Worm (Caenorhabditis elegans): ENCODE data around the gene T09A5.4.

Gene T09A5.4

DNA sequence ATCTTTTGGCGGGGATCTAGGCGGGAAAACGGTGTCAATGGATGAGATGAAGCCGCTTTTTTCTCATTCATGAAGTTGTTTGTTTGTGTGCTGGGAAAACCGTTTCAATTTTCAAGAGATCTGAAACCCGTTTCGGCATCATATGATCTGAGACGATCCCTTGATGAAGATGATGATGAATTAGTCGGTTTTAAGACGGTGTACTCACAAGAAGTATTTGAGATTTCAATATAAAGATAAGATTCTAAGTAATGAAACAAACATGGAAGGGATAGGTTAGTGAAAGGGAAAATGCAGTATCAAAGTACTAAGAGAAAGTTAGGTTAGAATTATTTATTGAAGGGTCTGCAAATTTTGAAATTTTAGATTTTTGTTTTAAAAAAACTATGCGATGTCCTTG is 37.8 kb upstream of the T09A5.4 start:
- TF ChIP-seq elt-3 (tag; optimal IDR thresholded peaks at IDR 0.05) (peak in 1 of 6 experiments; percentile 24), pag-3 (tag; optimal IDR thresholded peaks at IDR 0.05; ENCODE audit: borderline replicate concordance, insufficient read depth) (no peak), efl-1 (optimal IDR thresholded peaks at IDR 0.05) (no peak), efl-1 (GFP tag; optimal IDR thresholded peaks at IDR 0.05 in 1 of 2) (peak in 1 of 2 experiments; percentile 91), snpc-4 (tag; optimal IDR thresholded peaks at IDR 0.05) (no peak), snu-23 (GFP tag; optimal IDR thresholded peaks at IDR 0.05) (peak; percentile 28), dpl-1 (GFP tag; optimal IDR thresholded peaks at IDR 0.05) (no peak), blmp-1 (tag; optimal IDR thresholded peaks at IDR 0.05) (peak; percentile 71), nhr-71 (tag; optimal IDR thresholded peaks at IDR 0.05) (peak; percentile 23), Y116A8C.19 (tag; optimal IDR thresholded peaks at IDR 0.05; ENCODE audit: borderline replicate concordance) (no peak), nhr-20 (tag; optimal IDR thresholded peaks at IDR 0.05) (peak; percentile 24), aly-2 (tag; optimal IDR thresholded peaks at IDR 0.05) (no peak), grh-1 (GFP tag; IDR thresholded peaks at IDR 0.05) (peak; percentile 67), irx-1 (tag; optimal IDR thresholded peaks at IDR 0.05) (peak; percentile 12), nhr-85 (tag) (peak; percentile 77), nhr-84 (tag; optimal IDR thresholded peaks at IDR 0.05) (no peak), lin-14 (GFP tag; optimal IDR thresholded peaks at IDR 0.05) (peak; percentile 8), rnt-1 (tag; optimal IDR thresholded peaks at IDR 0.05) (peak; percentile 18), nhr-237 (tag; optimal IDR thresholded peaks at IDR 0.05) (no peak)

DNA sequence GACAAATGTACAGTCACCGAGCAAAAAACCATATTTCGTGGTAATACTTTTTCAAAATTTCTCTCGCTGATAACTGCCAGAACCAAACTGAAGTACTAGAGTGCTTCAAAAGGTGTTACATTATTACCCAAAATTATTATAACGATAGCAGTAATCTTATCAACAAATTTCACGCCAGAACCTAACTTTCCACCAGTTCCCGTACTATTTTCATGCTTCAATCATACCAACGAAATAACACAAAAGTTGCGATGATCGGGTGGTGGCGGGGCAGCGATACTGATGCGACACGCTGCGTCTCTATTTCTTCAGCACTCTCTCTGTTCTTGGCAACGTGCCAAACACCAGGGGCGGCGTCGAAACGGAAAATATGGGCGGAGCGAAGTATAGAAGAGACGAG is 37.0 kb upstream of the T09A5.4 start:
- TF ChIP-seq ceh-8 (GFP tag; optimal IDR thresholded peaks at IDR 0.05) (no peak), C34B4.2 (tag; optimal IDR thresholded peaks at IDR 0.05) (no peak), dpl-1 (GFP tag; optimal IDR thresholded peaks at IDR 0.05) (no peak), ces-1 (GFP tag; optimal IDR thresholded peaks at IDR 0.05) (no peak), mdl-1 (tag; optimal IDR thresholded peaks at IDR 0.05) (peak in 1 of 2 experiments; percentile 39), fkh-10 (GFP tag; optimal IDR thresholded peaks at IDR 0.05) (no peak), fkh-4 (tag; optimal IDR thresholded peaks at IDR 0.05; ENCODE audit: borderline replicate concordance) (no peak), lin-35 (GFP tag; optimal IDR thresholded peaks at IDR 0.05) (peak in 1 of 2 experiments; percentile 61), nhr-71 (tag; optimal IDR thresholded peaks at IDR 0.05) (peak; percentile 70), jun-1 (tag; optimal IDR thresholded peaks at IDR 0.05) (no peak), ztf-4 (tag; optimal IDR thresholded peaks at IDR 0.05) (no peak), nhr-28 (tag; optimal IDR thresholded peaks at IDR 0.05) (no peak), alr-1 (tag; optimal IDR thresholded peaks at IDR 0.05; ENCODE audit: borderline replicate concordance) (no peak), unc-86 (tag; optimal IDR thresholded peaks at IDR 0.05) (no peak), ztf-11 (tag; optimal IDR thresholded peaks at IDR 0.05) (no peak), pag-3 (tag; optimal IDR thresholded peaks at IDR 0.05; ENCODE audit: borderline replicate concordance, insufficient read depth) (no peak), nhr-47 (tag; optimal IDR thresholded peaks at IDR 0.05) (peak; percentile 36), unc-130 (tag; optimal IDR thresholded peaks at IDR 0.05) (no peak), sox-4 (tag; optimal IDR thresholded peaks at IDR 0.05) (no peak), zip-4 (GFP tag; optimal IDR thresholded peaks at IDR 0.05) (no peak), pqm-1 (tag; optimal IDR thresholded peaks at IDR 0.05) (peak; percentile 38), snpc-4 (tag; optimal IDR thresholded peaks at IDR 0.05) (no peak), C04F5.9 (tag; optimal IDR thresholded peaks at IDR 0.05) (no peak), lsy-2 (tag; optimal IDR thresholded peaks at IDR 0.05) (peak; percentile 17 to 20), mep-1 (tag; optimal IDR thresholded peaks at IDR 0.05) (no peak), nhr-20 (tag; optimal IDR thresholded peaks at IDR 0.05) (peak; percentile 52), lin-14 (GFP tag; optimal IDR thresholded peaks at IDR 0.05) (peak; percentile 78), aha-1 (tag; optimal IDR thresholded peaks at IDR 0.05) (no peak), nhr-84 (tag; optimal IDR thresholded peaks at IDR 0.05) (no peak), hpl-2 (GFP tag; optimal IDR thresholded peaks at IDR 0.05) (no peak), lin-15B (tag; optimal IDR thresholded peaks at IDR 0.05) (no peak), unc-30 (tag; optimal IDR thresholded peaks at IDR 0.05) (no peak), nhr-85 (tag) (peak; percentile 86), hlh-4 (tag; optimal IDR thresholded peaks at IDR 0.05) (no peak), skn-1 (tag; optimal IDR thresholded peaks at IDR 0.05) (no peak), C16A3.4 (tag; optimal IDR thresholded peaks at IDR 0.05) (no peak), unc-62 (GFP tag; optimal IDR thresholded peaks at IDR 0.05) (no peak), hlh-17 (GFP tag; optimal IDR thresholded peaks at IDR 0.05; ENCODE audit: borderline replicate concordance) (no peak), snu-23 (GFP tag; optimal IDR thresholded peaks at IDR 0.05) (peak; percentile 45), ceh-88 (GFP tag; IDR thresholded peaks at IDR 0.05) (no peak), lin-39 (tag; optimal IDR thresholded peaks at IDR 0.05) (no peak)
